Fruit fly (Drosophila melanogaster): ENCODE data around the gene CG15169.

CG15169 gene

dm6 chr2L:18966844-18967243 lies 24.0 kb upstream of the CG15169 start (continued):
- TF ChIP-seq CG11695 (GFP tag; IDR thresholded peaks at IDR 0.05) = peak; percentile 68
- TF ChIP-seq Ets65A (GFP tag) = no peak
- TF ChIP-seq tx (GFP tag; optimal IDR thresholded peaks at IDR 0.05) = no peak
- peak; percentile 51 for TF ChIP-seq lbe (GFP tag; optimal IDR thresholded peaks at IDR 0.05)
- no peak for TF ChIP-seq CG6791 (GFP tag; IDR thresholded peaks at IDR 0.05; ENCODE audit: partially characterized antibody)
- TF ChIP-seq prd (optimal IDR thresholded peaks at IDR 0.05) = no peak
- peak; percentile 48; the same call in 2 of the 3 replicates for TF ChIP-seq prd (GFP tag; IDR thresholded peaks at IDR 0.05)
- no peak for TF ChIP-seq lola (GFP tag; optimal IDR thresholded peaks at IDR 0.05)
- TF ChIP-seq Mad (GFP tag; optimal IDR thresholded peaks at IDR 0.05) = no peak
- TF ChIP-seq Hand (GFP tag; optimal IDR thresholded peaks at IDR 0.05) = peak; percentile 38
- TF ChIP-seq Asciz (GFP tag; optimal IDR thresholded peaks at IDR 0.05) = no peak
- no peak for TF ChIP-seq Kr (GFP tag; optimal IDR thresholded peaks at IDR 0.05)
- peak; percentile 52 for TF ChIP-seq tap (tag; optimal IDR thresholded peaks at IDR 0.05)
- peak; percentile 59 for TF ChIP-seq cwo (GFP tag; optimal IDR thresholded peaks at IDR 0.05)
- TF ChIP-seq hb (GFP tag; IDR thresholded peaks at IDR 0.05; ENCODE audit: partially characterized antibody) = no peak
- peak; percentile 79 for TF ChIP-seq lab (GFP tag; optimal IDR thresholded peaks at IDR 0.05)
- TF ChIP-seq CG42726 (GFP tag; IDR thresholded peaks at IDR 0.05; ENCODE audit: partially characterized antibody) = no peak
- peak; percentile 66 for TF ChIP-seq Fer1 (GFP tag; optimal IDR thresholded peaks at IDR 0.05)
- no peak for TF ChIP-seq HLH3B (GFP tag; IDR thresholded peaks at IDR 0.05)
- TF ChIP-seq CG4360 (GFP tag; IDR thresholded peaks at IDR 0.05) = no peak
- no peak for TF ChIP-seq CG1529 (GFP tag; optimal IDR thresholded peaks at IDR 0.05)
- TF ChIP-seq CG15073 (GFP tag; optimal IDR thresholded peaks at IDR 0.05) = no peak
- TF ChIP-seq CG16813 (GFP tag; IDR thresholded peaks at IDR 0.05; ENCODE audit: partially characterized antibody) = no peak
- TF ChIP-seq CG17328 (GFP tag; IDR thresholded peaks at IDR 0.05) = no peak
- no peak for TF ChIP-seq CG11247 (GFP tag; IDR thresholded peaks at IDR 0.05)
- no peak for TF ChIP-seq shn (GFP tag; optimal IDR thresholded peaks at IDR 0.05)
- TF ChIP-seq CG11398 (GFP tag; optimal IDR thresholded peaks at IDR 0.05) = no peak
- no peak for TF ChIP-seq CG1024 (GFP tag; IDR thresholded peaks at IDR 0.05)
- TF ChIP-seq TFAM (GFP tag; optimal IDR thresholded peaks at IDR 0.05) = no peak
- TF ChIP-seq C15 (GFP tag; IDR thresholded peaks at IDR 0.05) = 0 out of 3 replicates have a peak, but pooled peaks have one; percentile 45
- TF ChIP-seq nau (GFP tag; optimal IDR thresholded peaks at IDR 0.05) = no peak
- TF ChIP-seq insv (GFP tag; optimal IDR thresholded peaks at IDR 0.05) = no peak
- no peak for TF ChIP-seq CG12744 (GFP tag; optimal IDR thresholded peaks at IDR 0.05)
- no peak for TF ChIP-seq chinmo (GFP tag; IDR thresholded peaks at IDR 0.05; ENCODE audit: partially characterized antibody)
- TF ChIP-seq CG7372 (GFP tag; IDR thresholded peaks at IDR 0.05) = peak; percentile 55
- TF ChIP-seq esg (GFP tag; conservative IDR thresholded peaks at IDR 0.05) = peak; percentile 40; the same call in 1 of the 2 replicates
- no peak for TF ChIP-seq Hmr (GFP tag; optimal IDR thresholded peaks at IDR 0.05)
- no peak for TF ChIP-seq CG1832 (GFP tag; optimal IDR thresholded peaks at IDR 0.05)
- TF ChIP-seq ham (GFP tag; IDR thresholded peaks at IDR 0.05) = no peak
- no peak for TF ChIP-seq CG2202 (tag; optimal IDR thresholded peaks at IDR 0.05)
- peak; percentile 41 for TF ChIP-seq ind (GFP tag; optimal IDR thresholded peaks at IDR 0.05)
- TF ChIP-seq CG34422 (GFP tag; IDR thresholded peaks at IDR 0.05) = peak; percentile 19; the same call in 1 of the 3 replicates
- TF ChIP-seq CG17186 (GFP tag; optimal IDR thresholded peaks at IDR 0.05) = no peak
- peak; percentile 49; the same call in 1 of the 2 replicates for TF ChIP-seq al (GFP tag; IDR thresholded peaks at IDR 0.05)
- TF ChIP-seq CG9437 (GFP tag; optimal IDR thresholded peaks at IDR 0.05) = no peak
- no peak for TF ChIP-seq Rx (GFP tag; IDR thresholded peaks at IDR 0.05)
- peak; percentile 36 for TF ChIP-seq Nf-YC (tag; optimal IDR thresholded peaks at IDR 0.05)
- no peak for TF ChIP-seq Neu2 (GFP tag; optimal IDR thresholded peaks at IDR 0.05; ENCODE audit: borderline replicate concordance)
- TF ChIP-seq CG6175 (GFP tag; IDR thresholded peaks at IDR 0.05) = no peak
- TF ChIP-seq br (optimal IDR thresholded peaks at IDR 0.05) = no peak
- peak; percentile 26 for TF ChIP-seq unpg (GFP tag; optimal IDR thresholded peaks at IDR 0.05)

Measured in whole organism, embryonic.